Fruit fly (Drosophila melanogaster) whole organism, embryonic: ENCODE results near the gene Bhmt.

ENCODE experiments used
- Aef1 ChIP-seq: fragments of 200-800 bp; sonication (Bioruptor generic); IDR thresholded peaks from 3 replicates; pipeline ENCODE4 v1.3.6; 2022; ENCODE audit warnings: missing biosample characterization, missing genetic modification characterization
- Awh ChIP-seq: fragments of 200-800 bp; sonication (Bioruptor generic); IDR thresholded peaks from 2 replicates; pipeline ENCODE4, ENCODE4 v1.3.6; 2022; ENCODE audit warnings: missing biosample characterization, missing genetic modification characterization
- Blimp-1 ChIP-seq: fragments of 200-800 bp; sonication (Bioruptor generic); optimal IDR thresholded peaks from 3 replicates; lab custom pipeline; 2018; ENCODE audit warnings: missing biosample characterization, missing genetic modification characterization, mild to moderate bottlenecking, moderate library complexity, missing genetic modification reagents
- CG11696 ChIP-seq: fragments of 200-800 bp; sonication (Bioruptor generic); IDR thresholded peaks from 2 replicates; pipeline ENCODE4 v1.3.6; 2022; ENCODE audit warnings: missing biosample characterization, missing genetic modification characterization
- CG12071 ChIP-seq: fragments of 200-800 bp; sonication (Bioruptor generic); optimal IDR thresholded peaks from 3 replicates; lab custom pipeline; 2018; ENCODE audit warnings: missing biosample characterization, mild to moderate bottlenecking, missing genetic modification characterization
- CG12104 ChIP-seq: fragments of 200-800 bp; sonication (Bioruptor generic); optimal IDR thresholded peaks from 3 replicates; lab custom pipeline; 2016; ENCODE audit warnings: missing biosample characterization, missing genetic modification characterization
- CG13296 ChIP-seq: fragments of 200-800 bp; sonication (Bioruptor generic); optimal IDR thresholded peaks from 3 replicates; lab custom pipeline; 2018; ENCODE audit warnings: missing biosample characterization, mild to moderate bottlenecking, missing genetic modification characterization
- CG13894 ChIP-seq: fragments of 200-800 bp; sonication (Bioruptor generic); optimal IDR thresholded peaks from 3 replicates; lab custom pipeline; 2018; ENCODE audit warnings: missing biosample characterization, mild to moderate bottlenecking, missing genetic modification characterization, moderate library complexity
- CG14441 ChIP-seq: fragments of 200-800 bp; sonication (Bioruptor generic); IDR thresholded peaks from 2 replicates; pipeline ENCODE4 v1.3.6; 2022; ENCODE audit warnings: missing biosample characterization, missing genetic modification characterization
- CG1602 ChIP-seq: fragments of 200-800 bp; sonication (Bioruptor generic); optimal IDR thresholded peaks from 3 replicates; lab custom pipeline; 2016; ENCODE audit warnings: missing biosample characterization, missing genetic modification characterization
- CG17328 ChIP-seq: fragments of 200-800 bp; sonication (Bioruptor generic); IDR thresholded peaks from 2 replicates; pipeline ENCODE4 v1.3.6; 2022; ENCODE audit warnings: missing biosample characterization, missing genetic modification characterization
- CG17385 ChIP-seq: fragments of 200-800 bp; sonication (Bioruptor generic); optimal IDR thresholded peaks from 3 replicates; lab custom pipeline; 2018; ENCODE audit warnings: missing biosample characterization, mild to moderate bottlenecking, missing genetic modification characterization
- CG2678 ChIP-seq: fragments of 200-800 bp; sonication (Bioruptor generic); optimal IDR thresholded peaks from 3 replicates; lab custom pipeline; 2019; ENCODE audit warnings: missing biosample characterization, mild to moderate bottlenecking, missing genetic modification characterization, moderate library complexity
- CG30020 ChIP-seq: fragments of 200-800 bp; optimal IDR thresholded peaks from 2 replicates; lab custom pipeline; 2019; ENCODE audit warnings: missing biosample characterization, mild to moderate bottlenecking, missing genetic modification characterization, moderate library complexity
- CG30403 ChIP-seq: fragments of 200-800 bp; sonication (Bioruptor generic); optimal IDR thresholded peaks from 3 replicates; lab custom pipeline; 2016; ENCODE audit warnings: missing biosample characterization, missing genetic modification characterization
- CG31388 ChIP-seq: fragments of 200-800 bp; sonication (Bioruptor generic); optimal IDR thresholded peaks from 2 replicates; lab custom pipeline; 2016; ENCODE audit warnings: missing biosample characterization, missing genetic modification characterization
- CG4328 ChIP-seq: fragments of 200-800 bp; sonication (Bioruptor generic); optimal IDR thresholded peaks from 3 replicates; lab custom pipeline; 2017; ENCODE audit warnings: missing biosample characterization, missing genetic modification reagents, missing genetic modification characterization
- CG4707 ChIP-seq: fragments of 200-800 bp; sonication (Bioruptor generic); optimal IDR thresholded peaks from 2 replicates; lab custom pipeline; 2018; ENCODE audit warnings: missing biosample characterization, mild to moderate bottlenecking, missing genetic modification characterization, moderate library complexity
- CG7745 ChIP-seq: fragments of 200-800 bp; sonication (Bioruptor generic); optimal IDR thresholded peaks from 2 replicates; lab custom pipeline; 2018; ENCODE audit warnings: missing biosample characterization, mild to moderate bottlenecking, missing genetic modification characterization, moderate library complexity
- CG9215 ChIP-seq: fragments of 200-800 bp; sonication (Bioruptor generic); IDR thresholded peaks from 2 replicates; pipeline ENCODE4 v1.3.6; 2022; ENCODE audit warnings: missing biosample characterization, missing genetic modification characterization
- CG9797 ChIP-seq: fragments of 200-800 bp; sonication (Bioruptor generic); optimal IDR thresholded peaks from 3 replicates; lab custom pipeline; 2018; ENCODE audit warnings: missing biosample characterization, mild to moderate bottlenecking, missing genetic modification characterization
- CoRest ChIP-seq: fragments of 200-800 bp; sonication (Bioruptor generic); optimal IDR thresholded peaks from 3 replicates; lab custom pipeline; 2018; ENCODE audit warnings: missing biosample characterization, mild to moderate bottlenecking, missing genetic modification characterization, moderate library complexity
- D ChIP-seq, 2 experiments: fragments of 200-800 bp in 1 of 2; fragments of >200 bp in 1 of 2; sonication (Bioruptor generic) in 1 of 2; optimal IDR thresholded peaks; 2 replicates in 1 of 2; 3 replicates in 1 of 2; lab custom pipeline; 2017; ENCODE audit warnings: mild to moderate bottlenecking in 1 of 2, missing biosample characterization in 1 of 2, missing genetic modification characterization in 1 of 2, missing genetic modification reagents in 1 of 2
- Dref ChIP-seq: fragments of 200-800 bp; sonication (Bioruptor generic); IDR thresholded peaks from 2 replicates; pipeline ENCODE4 v1.3.6; 2022; ENCODE audit warnings: missing biosample characterization, missing genetic modification characterization
- Fer1 ChIP-seq: fragments of 200-800 bp; sonication (Bioruptor generic); optimal IDR thresholded peaks from 2 replicates; lab custom pipeline; 2017; ENCODE audit warnings: missing biosample characterization, mild to moderate bottlenecking, missing genetic modification characterization
- Gug ChIP-seq: fragments of 200-800 bp; sonication (Bioruptor generic); IDR thresholded peaks from 4 replicates; pipeline ENCODE4 v1.3.6; 2022; ENCODE audit warnings: missing biosample characterization, missing genetic modification characterization
- Hand ChIP-seq: fragments of 200-800 bp; sonication (Bioruptor generic); optimal IDR thresholded peaks from 2 replicates; lab custom pipeline; 2017; ENCODE audit warnings: mild to moderate bottlenecking, missing biosample characterization, missing genetic modification reagents, missing genetic modification characterization
- Hmr ChIP-seq: fragments of 200-800 bp; sonication (Bioruptor generic); optimal IDR thresholded peaks from 3 replicates; lab custom pipeline; 2017; ENCODE audit warnings: mild to moderate bottlenecking, missing biosample characterization, missing genetic modification reagents, missing genetic modification characterization
- Lhr ChIP-seq: fragments of 200-800 bp; sonication (Bioruptor generic); optimal IDR thresholded peaks from 3 replicates; lab custom pipeline; 2017; ENCODE audit warnings: mild to moderate bottlenecking, missing biosample characterization, missing genetic modification reagents, missing genetic modification characterization
- Max ChIP-seq: fragments of 200-800 bp; sonication (Bioruptor generic); optimal IDR thresholded peaks from 2 replicates; lab custom pipeline; 2016; ENCODE audit warnings: missing biosample characterization, mild to moderate bottlenecking, missing genetic modification characterization
- Meics ChIP-seq: fragments of 200-800 bp; sonication (Bioruptor generic); optimal IDR thresholded peaks from 2 replicates; lab custom pipeline; 2017; ENCODE audit warnings: missing biosample characterization, mild to moderate bottlenecking, missing genetic modification characterization
- NFAT ChIP-seq: fragments of 200-800 bp; sonication (Bioruptor generic); IDR thresholded peaks from 2 replicates; pipeline ENCODE4 v1.3.6; 2022; ENCODE audit warnings: missing biosample characterization, missing genetic modification characterization
- Neu2 ChIP-seq: fragments of 200-800 bp; sonication (Bioruptor generic); optimal IDR thresholded peaks from 3 replicates; lab custom pipeline; 2016; ENCODE audit warnings: missing biosample characterization, missing genetic modification characterization, borderline replicate concordance
- NfI ChIP-seq: fragments of 200-800 bp; sonication (Bioruptor generic); optimal IDR thresholded peaks from 3 replicates; lab custom pipeline; 2018; ENCODE audit warnings: missing biosample characterization, mild to moderate bottlenecking, missing genetic modification characterization, moderate library complexity
- Rfx ChIP-seq: fragments of 200-800 bp; sonication (Bioruptor generic); IDR thresholded peaks from 2 replicates; pipeline ENCODE4 v1.3.6; 2022; ENCODE audit warnings: missing biosample characterization, missing genetic modification characterization
- cas ChIP-seq: fragments of 200-800 bp; sonication (Bioruptor generic); IDR thresholded peaks from 2 replicates; pipeline ENCODE4 v1.3.6; 2022; ENCODE audit warnings: missing biosample characterization, missing genetic modification characterization
- chm ChIP-seq: fragments of 200-800 bp; sonication (Bioruptor generic); IDR thresholded peaks from 2 replicates; pipeline ENCODE4 v1.3.6; 2022; ENCODE audit warnings: missing biosample characterization, missing genetic modification characterization
- cwo ChIP-seq: fragments of 200-800 bp; sonication (Bioruptor generic); optimal IDR thresholded peaks from 3 replicates; lab custom pipeline; 2017; ENCODE audit warnings: missing biosample characterization, missing genetic modification characterization, mild to moderate bottlenecking, moderate library complexity, missing genetic modification reagents
- eve ChIP-seq, 2 experiments: fragments of >200 bp; optimal IDR thresholded peaks; 2 replicates each; lab custom pipeline; 2017; ENCODE audit warnings: missing biosample characterization in 2 of 2, missing genetic modification characterization in 2 of 2
- fd102C ChIP-seq: fragments of 200-800 bp; sonication (Bioruptor generic); optimal IDR thresholded peaks from 2 replicates; lab custom pipeline; 2018; ENCODE audit warnings: missing biosample characterization, mild to moderate bottlenecking, missing genetic modification characterization, moderate library complexity
- ftz-f1 ChIP-seq: fragments of 200-800 bp; sonication (Bioruptor generic); optimal IDR thresholded peaks from 2 replicates; lab custom pipeline; 2016; ENCODE audit warnings: missing biosample characterization, missing genetic modification characterization
- gcm ChIP-seq: fragments of 200-800 bp; sonication (Bioruptor generic); optimal IDR thresholded peaks from 2 replicates; lab custom pipeline; 2019; ENCODE audit warnings: missing biosample characterization, mild to moderate bottlenecking, missing genetic modification characterization, moderate library complexity
- grau ChIP-seq: fragments of 200-800 bp; optimal IDR thresholded peaks from 3 replicates; lab custom pipeline; 2019; ENCODE audit warnings: missing biosample characterization, mild to moderate bottlenecking, missing genetic modification characterization, moderate library complexity
- nom ChIP-seq: fragments of 200-800 bp; sonication (Bioruptor generic); optimal IDR thresholded peaks from 2 replicates; lab custom pipeline; 2017; ENCODE audit warnings: missing biosample characterization, missing genetic modification characterization, mild to moderate bottlenecking, moderate library complexity, missing genetic modification reagents
- tll ChIP-seq, 2 experiments: fragments of 200-800 bp in 1 of 2; fragments of >200 bp in 1 of 2; sonication (Bioruptor generic) in 1 of 2; optimal IDR thresholded peaks; 2 replicates each; lab custom pipeline; 2017 to 2019; ENCODE audit warnings: missing biosample characterization in 2 of 2, missing genetic modification characterization in 2 of 2, mild to moderate bottlenecking in 1 of 2, moderate library complexity in 1 of 2
- vnd ChIP-seq: fragments of 200-800 bp; sonication (Bioruptor generic); IDR thresholded peaks from 3 replicates; pipeline ENCODE4 v1.3.6; 2022; ENCODE audit warnings: missing biosample characterization, missing genetic modification characterization; ENCODE audit not compliant: partially characterized antibody
- zf30C ChIP-seq: fragments of 200-800 bp; sonication (Bioruptor generic); optimal IDR thresholded peaks from 3 replicates; lab custom pipeline; 2018; ENCODE audit warnings: missing biosample characterization, mild to moderate bottlenecking, missing genetic modification characterization
- zfh2 ChIP-seq: fragments of 200-800 bp; sonication (Bioruptor generic); optimal IDR thresholded peaks from 2 replicates; lab custom pipeline; 2016; ENCODE audit warnings: missing biosample characterization, missing genetic modification characterization

Gene Bhmt

dm6 chr2L:18974063-18974779, 17.1 kb upstream of the Bhmt start, which contains the start of the genes L2HGDH and CG10431 (continued):
- peak; percentile 55 for TF ChIP-seq CG1602
- TF ChIP-seq Hmr (GFP tag; lab: Kevin White, UChicago) = peak; percentile 75
- peak; percentile 79 for TF ChIP-seq CoRest (tag; lab: Kevin White, UChicago)
- no peak for TF ChIP-seq vnd (GFP tag; lab: Robert Waterston, UW)
- TF ChIP-seq Blimp-1 (GFP tag; lab: Kevin White, UChicago) = peak; percentile 32
- peak; percentile 60 for TF ChIP-seq CG30020 (tag; lab: Kevin White, UChicago)
- TF ChIP-seq CG2678 (tag; lab: Kevin White, UChicago) = peak; percentile 75
- peak; percentile 95 for TF ChIP-seq ftz-f1 (GFP tag; lab: Kevin White, UChicago)
- peak; percentile 67 for TF ChIP-seq CG13894
- peak; percentile 56 for TF ChIP-seq CG4328 (GFP tag; lab: Kevin White, UChicago)
- TF ChIP-seq CG30403 (GFP tag; lab: Kevin White, UChicago) = peak; percentile 80
- TF ChIP-seq CG4707 (GFP tag; lab: Kevin White, UChicago) = no peak
- peak; percentile 51 for TF ChIP-seq Rfx (GFP tag; lab: Robert Waterston, UW)
- TF ChIP-seq D (optimal IDR thresholded peaks at IDR 0.05; lab: Kevin White, UChicago) = peak; percentile 31
- peak; percentile 57 for TF ChIP-seq D (GFP tag; optimal IDR thresholded peaks at IDR 0.05; lab: Kevin White, UChicago)
- TF ChIP-seq fd102C (GFP tag; lab: Kevin White, UChicago) = no peak
- TF ChIP-seq NfI (GFP tag; lab: Kevin White, UChicago) = peak; percentile 57
- TF ChIP-seq CG9215 (GFP tag; lab: Robert Waterston, UW) = peak; percentile 8; the same call in 1 of the 2 replicates
- peak; percentile 36 for TF ChIP-seq gcm (GFP tag; lab: Kevin White, UChicago)
- TF ChIP-seq Dref (GFP tag; lab: Robert Waterston, UW) = no peak
- peak; percentile 73 for TF ChIP-seq CG13296
- TF ChIP-seq CG14441 = peak; percentile 40; the same call in 1 of the 2 replicates
- no peak for TF ChIP-seq CG7745 (tag; lab: Kevin White, UChicago)
- TF ChIP-seq NFAT (GFP tag; lab: Robert Waterston, UW) = peak; percentile 94
- TF ChIP-seq nom (GFP tag; lab: Kevin White, UChicago) = peak; percentile 30
- TF ChIP-seq CG17328 (GFP tag; lab: Robert Waterston, UW) = no peak
- no peak for TF ChIP-seq zfh2 (GFP tag; lab: Kevin White, UChicago)
- peak; percentile 72 for TF ChIP-seq Meics (GFP tag; lab: Kevin White, UChicago)
- TF ChIP-seq Awh = no peak
- peak; percentile 58 for TF ChIP-seq CG17385
- peak; percentile 72 for TF ChIP-seq Max (GFP tag; lab: Kevin White, UChicago)
- TF ChIP-seq Lhr (GFP tag; lab: Kevin White, UChicago) = peak; percentile 36
- TF ChIP-seq CG11696 (GFP tag; lab: Robert Waterston, UW) = no peak
- no peak for TF ChIP-seq chm (GFP tag; lab: Robert Waterston, UW)
- TF ChIP-seq eve (GFP tag; optimal IDR thresholded peaks at IDR 0.05; lab: Kevin White, UChicago) = no peak
- TF ChIP-seq Hand (GFP tag; lab: Kevin White, UChicago) = peak; percentile 48
- 0 out of 2 replicates have a peak, but pooled peaks have one; percentile 29 for TF ChIP-seq cas
- TF ChIP-seq zf30C = no peak
- peak; percentile 64 for TF ChIP-seq Fer1
- TF ChIP-seq CG12071 = peak; percentile 57
- peak; percentile 67 for TF ChIP-seq grau (tag; lab: Kevin White, UChicago)
- peak; percentile 65 for TF ChIP-seq CG9797
- no peak for TF ChIP-seq Gug (GFP tag; lab: Robert Waterston, UW)
- TF ChIP-seq tll (GFP tag; optimal IDR thresholded peaks at IDR 0.05; lab: Kevin White, UChicago) = peak in 1 of 2 experiments; percentile 13
- peak; percentile 72 for TF ChIP-seq CG12104
- TF ChIP-seq Neu2 (GFP tag; lab: Kevin White, UChicago) = no peak
- TF ChIP-seq Aef1 (GFP tag; lab: Robert Waterston, UW) = no peak
- TF ChIP-seq cwo (GFP tag; lab: Kevin White, UChicago) = peak; percentile 78
- no peak for TF ChIP-seq CG31388 (GFP tag; lab: Kevin White, UChicago)
